Worm (Caenorhabditis elegans): ENCODE results near the gene egl-45.

The egl-45 gene

DNA sequence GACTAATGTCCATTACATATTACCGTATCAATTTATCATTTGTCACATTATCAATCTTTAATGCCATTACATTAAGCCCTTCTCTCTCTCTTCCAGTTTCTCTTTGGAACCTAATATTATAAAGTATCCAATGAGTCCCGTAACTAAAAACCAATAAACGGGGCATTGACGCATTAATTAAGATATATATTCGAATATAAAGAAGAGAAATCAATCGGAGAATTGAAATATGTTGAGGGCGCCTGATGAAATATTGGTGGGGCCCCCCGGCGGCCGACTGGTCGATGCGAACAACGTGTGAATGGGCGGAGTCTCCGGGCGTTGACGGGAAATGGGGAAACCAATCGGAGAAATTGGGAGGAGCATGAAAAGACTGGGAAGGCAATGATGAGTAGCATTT lies 44.2 kb downstream of the egl-45 start:
- TF ChIP-seq unc-55 (GFP tag; optimal IDR thresholded peaks at IDR 0.05) (peak; percentile 24), nfya-1 (tag; optimal IDR thresholded peaks at IDR 0.05) (peak; percentile 73), hlh-8 (tag; optimal IDR thresholded peaks at IDR 0.05) (peak; percentile 0), K02D7.2 (tag; optimal IDR thresholded peaks at IDR 0.05) (no peak), hlh-30 (tag; optimal IDR thresholded peaks at IDR 0.05; ENCODE audit: insufficient read depth) (no peak), T23F11.4 (GFP tag; optimal IDR thresholded peaks at IDR 0.05) (peak; percentile 6)

DNA sequence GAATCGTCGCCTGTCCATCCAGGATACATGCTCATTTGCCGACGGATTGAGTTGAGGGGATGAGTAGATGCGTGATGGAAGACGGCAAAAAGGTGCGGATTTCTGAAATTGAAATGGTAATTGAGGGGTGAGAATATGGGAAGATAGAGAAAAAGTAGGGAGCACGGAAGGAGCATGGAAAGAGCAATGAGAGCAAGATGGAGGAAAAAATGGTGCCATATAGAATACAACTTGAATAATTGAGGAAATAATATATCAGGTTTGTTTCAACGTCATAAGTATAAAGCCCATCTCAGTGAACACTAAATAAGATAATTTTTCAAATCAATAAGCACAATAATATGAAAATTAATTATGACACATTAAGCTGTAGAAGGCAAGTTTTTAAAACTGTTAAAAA lies 45.1 kb downstream of the egl-45 start, which contains the start of gene mab-5:
Gene mab-5 (minus strand): TSS at position 101 of the 400 bp plus-strand sequence.
- TF ChIP-seq Y22D7AL.16 (tag; optimal IDR thresholded peaks at IDR 0.05) = no peak
- TF ChIP-seq ceh-34 (tag; optimal IDR thresholded peaks at IDR 0.05) = no peak
- TF ChIP-seq hlh-8 (tag; optimal IDR thresholded peaks at IDR 0.05) = no peak
- TF ChIP-seq pqm-1 (tag; optimal IDR thresholded peaks at IDR 0.05) = no peak
- TF ChIP-seq K09A11.1 (tag; optimal IDR thresholded peaks at IDR 0.05; ENCODE audit: insufficient read depth) = no peak
- no peak for TF ChIP-seq pros-1 (tag; optimal IDR thresholded peaks at IDR 0.05)
- no peak for TF ChIP-seq C38D4.7 (GFP tag; optimal IDR thresholded peaks at IDR 0.05)
- TF ChIP-seq ceh-9 (tag; optimal IDR thresholded peaks at IDR 0.05) = no peak
- no peak for TF ChIP-seq syd-9 (tag; optimal IDR thresholded peaks at IDR 0.05)
- TF ChIP-seq odd-2 (tag; optimal IDR thresholded peaks at IDR 0.05) = no peak
- no peak for TF ChIP-seq ceh-18 (tag; optimal IDR thresholded peaks at IDR 0.05)
- no peak for TF ChIP-seq nhr-11 (tag; optimal IDR thresholded peaks at IDR 0.05)
- no peak for TF ChIP-seq ceh-6 (GFP tag; optimal IDR thresholded peaks at IDR 0.05)
- no peak for TF ChIP-seq pha-4 (tag; optimal IDR thresholded peaks at IDR 0.05)
- no peak for TF ChIP-seq dmd-4 (tag; optimal IDR thresholded peaks at IDR 0.05; ENCODE audit: borderline replicate concordance)
- TF ChIP-seq ztf-16 (tag; optimal IDR thresholded peaks at IDR 0.05) = no peak
- no peak for TF ChIP-seq elt-4 (tag; optimal IDR thresholded peaks at IDR 0.05)
- TF ChIP-seq che-1 (tag; optimal IDR thresholded peaks at IDR 0.05) = no peak
- no peak for TF ChIP-seq unc-42 (tag; optimal IDR thresholded peaks at IDR 0.05)

DNA sequence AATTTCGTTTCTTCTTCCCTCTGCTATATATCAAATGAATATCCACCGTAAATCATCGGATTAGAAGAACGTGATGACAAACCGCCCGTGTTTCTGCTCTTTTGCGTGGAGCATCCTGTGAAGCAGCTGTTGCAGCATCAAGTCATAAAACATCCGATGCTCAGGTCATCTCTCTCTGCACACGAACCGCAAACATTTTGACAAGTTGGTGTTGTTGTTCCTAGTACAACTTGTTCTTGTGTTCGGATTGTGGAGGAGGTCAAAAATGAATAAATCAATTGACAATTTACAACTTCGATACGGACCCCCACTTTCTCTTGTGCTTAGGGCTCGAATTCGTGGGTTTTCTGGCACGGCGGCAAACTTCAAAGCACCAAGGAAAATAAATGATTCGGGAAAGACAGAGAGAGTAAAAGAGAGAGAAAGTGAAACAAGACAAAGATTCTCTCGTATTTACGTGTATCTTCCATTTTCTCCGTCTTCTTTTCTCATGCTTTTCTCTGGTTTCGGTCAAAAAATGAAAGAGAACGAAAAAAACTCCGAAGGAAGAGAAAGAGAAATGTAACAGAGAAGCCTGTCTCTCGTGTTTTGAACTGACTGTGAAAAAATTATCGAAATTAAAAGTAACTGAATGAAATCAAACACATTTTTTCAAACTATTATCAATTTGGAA lies 47.7 kb downstream of the egl-45 start:
- TF ChIP-seq rnt-1 (tag; optimal IDR thresholded peaks at IDR 0.05) (peak; percentile 62), unc-3 (GFP tag; conservative IDR thresholded peaks at IDR 0.05) (no peak), unc-3 (tag; optimal IDR thresholded peaks at IDR 0.05) (no peak), eyg-1 (tag; optimal IDR thresholded peaks at IDR 0.05) (no peak), ceh-34 (tag; optimal IDR thresholded peaks at IDR 0.05) (no peak), nfya-1 (tag; optimal IDR thresholded peaks at IDR 0.05) (no peak), ets-4 (tag; optimal IDR thresholded peaks at IDR 0.05) (no peak), unc-55 (GFP tag; optimal IDR thresholded peaks at IDR 0.05) (peak; percentile 70), fax-1 (tag; optimal IDR thresholded peaks at IDR 0.05) (no peak), pax-1 (tag; optimal IDR thresholded peaks at IDR 0.05) (no peak), tbx-2 (tag; optimal IDR thresholded peaks at IDR 0.05) (no peak), npax-4 (tag; optimal IDR thresholded peaks at IDR 0.05) (no peak), pqm-1 (tag; optimal IDR thresholded peaks at IDR 0.05) (no peak)

DNA sequence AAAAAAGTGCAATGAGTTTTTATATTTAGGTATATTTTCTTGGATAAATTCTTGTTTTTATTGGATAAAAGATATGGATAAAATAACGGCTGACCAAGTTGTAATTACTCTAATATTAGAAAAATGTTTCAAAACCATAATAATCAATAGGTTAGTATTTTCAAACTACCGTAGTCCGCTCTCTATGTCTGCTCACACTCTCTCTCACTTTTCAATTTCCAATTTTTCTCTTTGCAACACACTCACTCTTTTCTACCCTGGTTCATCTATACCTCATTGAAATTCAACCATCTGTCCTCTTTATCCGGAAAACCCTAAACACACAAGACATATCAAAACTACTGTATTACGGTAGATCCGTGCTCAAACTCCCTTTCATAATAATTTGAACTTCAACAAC lies 49.1 kb downstream of the egl-45 start:
- TF ChIP-seq K02D7.2 (tag; optimal IDR thresholded peaks at IDR 0.05) (no peak), npax-4 (tag; optimal IDR thresholded peaks at IDR 0.05) (no peak), ceh-24 (tag; optimal IDR thresholded peaks at IDR 0.05) (no peak), pax-1 (tag; optimal IDR thresholded peaks at IDR 0.05) (no peak), ttx-3 (tag; optimal IDR thresholded peaks at IDR 0.05) (no peak), pha-4 (tag; optimal IDR thresholded peaks at IDR 0.05) (no peak), syd-9 (tag; optimal IDR thresholded peaks at IDR 0.05) (no peak), K09A11.1 (tag; optimal IDR thresholded peaks at IDR 0.05; ENCODE audit: insufficient read depth) (no peak), elt-4 (tag; optimal IDR thresholded peaks at IDR 0.05) (no peak), C38D4.7 (GFP tag; optimal IDR thresholded peaks at IDR 0.05) (no peak), ceh-9 (tag; optimal IDR thresholded peaks at IDR 0.05) (no peak), eyg-1 (tag; optimal IDR thresholded peaks at IDR 0.05) (no peak), odd-2 (tag; optimal IDR thresholded peaks at IDR 0.05) (no peak), fax-1 (tag; optimal IDR thresholded peaks at IDR 0.05) (no peak), dmd-4 (tag; optimal IDR thresholded peaks at IDR 0.05; ENCODE audit: borderline replicate concordance) (no peak), fkh-6 (tag; optimal IDR thresholded peaks at IDR 0.05) (no peak)
